Fruit fly (Drosophila melanogaster): ENCODE data around the gene CG10140.

dm6 chr3L:13400872-13401418 is 39.3 kb downstream of the CG10140 start, which contains the start of gene sens:
- no peak for TF ChIP-seq CG8478 (optimal IDR thresholded peaks at IDR 0.05)
- no peak for TF ChIP-seq psq (optimal IDR thresholded peaks at IDR 0.05)
- TF ChIP-seq EcR (GFP tag; optimal IDR thresholded peaks at IDR 0.05), result no peak
- no peak for TF ChIP-seq usp (GFP tag; optimal IDR thresholded peaks at IDR 0.05)

All from whole organism.